Fruit fly (Drosophila melanogaster) whole organism, embryonic: Measurements from ENCODE around the gene Nup93-1.

Experiments used
- Bdp1 ChIP-seq: fragments of 200-800 bp; sonication (Bioruptor generic); optimal IDR thresholded peaks from 3 replicates; lab custom pipeline; 2016; ENCODE audit warnings: missing biosample characterization, missing genetic modification characterization
- Bgb ChIP-seq: fragments of 200-800 bp; sonication (Bioruptor generic); IDR thresholded peaks from 2 replicates; pipeline ENCODE4 v1.3.6; 2022; ENCODE audit warnings: missing biosample characterization, missing genetic modification characterization; ENCODE audit not compliant: partially characterized antibody
- CG10431 ChIP-seq: fragments of 200-800 bp; sonication (Bioruptor generic); optimal IDR thresholded peaks from 3 replicates; lab custom pipeline; 2018; ENCODE audit warnings: missing biosample characterization, mild to moderate bottlenecking, missing genetic modification characterization
- CG11247 ChIP-seq: fragments of 200-800 bp; sonication (Bioruptor generic); IDR thresholded peaks from 2 replicates; pipeline ENCODE4 v1.3.6; 2022; ENCODE audit warnings: missing biosample characterization, missing genetic modification characterization
- CG12071 ChIP-seq: fragments of 200-800 bp; sonication (Bioruptor generic); optimal IDR thresholded peaks from 3 replicates; lab custom pipeline; 2018; ENCODE audit warnings: missing biosample characterization, mild to moderate bottlenecking, missing genetic modification characterization
- CG12769 ChIP-seq: fragments of 200-800 bp; sonication (Bioruptor generic); optimal IDR thresholded peaks from 2 replicates; lab custom pipeline; 2019; ENCODE audit warnings: missing biosample characterization, mild to moderate bottlenecking, missing genetic modification characterization, moderate library complexity
- CG12942 ChIP-seq: fragments of 200-800 bp; sonication (Bioruptor generic); optimal IDR thresholded peaks from 3 replicates; lab custom pipeline; 2016; ENCODE audit warnings: missing biosample characterization, missing genetic modification characterization
- CG13296 ChIP-seq: fragments of 200-800 bp; sonication (Bioruptor generic); optimal IDR thresholded peaks from 3 replicates; lab custom pipeline; 2018; ENCODE audit warnings: missing biosample characterization, mild to moderate bottlenecking, missing genetic modification characterization
- CG13775 ChIP-seq: fragments of 200-800 bp; sonication (Bioruptor generic); optimal IDR thresholded peaks from 3 replicates; lab custom pipeline; 2017; ENCODE audit warnings: missing biosample characterization, mild to moderate bottlenecking, missing genetic modification characterization
- CG1602 ChIP-seq: fragments of 200-800 bp; sonication (Bioruptor generic); optimal IDR thresholded peaks from 3 replicates; lab custom pipeline; 2016; ENCODE audit warnings: missing biosample characterization, missing genetic modification characterization
- CG17612 ChIP-seq: fragments of 200-800 bp; sonication (Bioruptor generic); IDR thresholded peaks from 2 replicates; pipeline ENCODE4 v1.3.6; 2022; ENCODE audit warnings: missing biosample characterization, missing genetic modification characterization
- CG2889 ChIP-seq: fragments of 200-800 bp; sonication (Bioruptor generic); IDR thresholded peaks from 3 replicates; pipeline ENCODE4 v1.3.6; 2022; ENCODE audit warnings: missing biosample characterization, missing genetic modification characterization
- CG31365 ChIP-seq: fragments of 200-800 bp; sonication (Bioruptor generic); optimal IDR thresholded peaks from 2 replicates; lab custom pipeline; 2018; ENCODE audit warnings: missing biosample characterization, mild to moderate bottlenecking, missing genetic modification characterization
- CG33557 ChIP-seq: fragments of 200-800 bp; sonication (Bioruptor generic); optimal IDR thresholded peaks from 2 replicates; lab custom pipeline; 2019; ENCODE audit warnings: missing biosample characterization, mild to moderate bottlenecking, missing genetic modification characterization, moderate library complexity
- CG6175 ChIP-seq: fragments of 200-800 bp; sonication (Bioruptor generic); IDR thresholded peaks from 3 replicates; pipeline ENCODE4 v1.3.6; 2022; ENCODE audit warnings: missing biosample characterization, missing genetic modification characterization
- CG6689 ChIP-seq: fragments of 200-800 bp; sonication (Bioruptor generic); IDR thresholded peaks from 2 replicates; pipeline ENCODE4 v1.3.6; 2022; ENCODE audit warnings: missing biosample characterization, missing genetic modification characterization
- Chrac-16 ChIP-seq: fragments of 200-800 bp; sonication (Bioruptor generic); optimal IDR thresholded peaks from 3 replicates; lab custom pipeline; 2016; ENCODE audit warnings: missing biosample characterization, missing genetic modification characterization
- Hand ChIP-seq: fragments of 200-800 bp; sonication (Bioruptor generic); optimal IDR thresholded peaks from 2 replicates; lab custom pipeline; 2017; ENCODE audit warnings: mild to moderate bottlenecking, missing biosample characterization, missing genetic modification reagents, missing genetic modification characterization
- HmgD ChIP-seq: fragments of 200-800 bp; sonication (Bioruptor generic); optimal IDR thresholded peaks from 3 replicates; lab custom pipeline; 2016; ENCODE audit warnings: missing biosample characterization, missing genetic modification characterization
- MESR4 ChIP-seq: fragments of 200-800 bp; sonication (Bioruptor generic); optimal IDR thresholded peaks from 2 replicates; lab custom pipeline; 2018; ENCODE audit warnings: missing biosample characterization, mild to moderate bottlenecking, missing genetic modification characterization, moderate library complexity
- NC2β ChIP-seq: fragments of 200-800 bp; sonication (Bioruptor generic); optimal IDR thresholded peaks from 2 replicates; lab custom pipeline; 2016; ENCODE audit warnings: missing biosample characterization, missing genetic modification characterization
- Nf-YB ChIP-seq: fragments of 200-800 bp; sonication (Bioruptor generic); optimal IDR thresholded peaks from 3 replicates; lab custom pipeline; 2019; ENCODE audit warnings: missing biosample characterization, mild to moderate bottlenecking, missing genetic modification characterization, moderate library complexity
- Ravus ChIP-seq: fragments of 200-800 bp; sonication (Bioruptor generic); IDR thresholded peaks from 2 replicates; pipeline ENCODE4 v1.3.6; 2022; ENCODE audit warnings: missing biosample characterization, missing genetic modification characterization
- Rx ChIP-seq: fragments of 200-800 bp; sonication (Bioruptor generic); IDR thresholded peaks from 2 replicates; pipeline ENCODE4 v1.3.6; 2022; ENCODE audit warnings: missing biosample characterization, missing genetic modification characterization
- Ssrp ChIP-seq: fragments of 200-800 bp; sonication (Bioruptor generic); optimal IDR thresholded peaks from 2 replicates; lab custom pipeline; 2018; ENCODE audit warnings: missing biosample characterization, mild to moderate bottlenecking, missing genetic modification characterization, moderate library complexity
- Stat92E ChIP-seq, 3 experiments: fragments of >200 bp in 2 of 3; fragments of 200-800 bp in 1 of 3; sonication (Bioruptor generic) in 1 of 3; optimal IDR thresholded peaks; 2 replicates each; lab custom pipeline; 2017 to 2019; ENCODE audit warnings: missing biosample characterization in 3 of 3, missing genetic modification characterization in 3 of 3, mild to moderate bottlenecking in 1 of 3, moderate library complexity in 1 of 3
- ato ChIP-seq: fragments of 200-800 bp; sonication (Bioruptor generic); IDR thresholded peaks from 2 replicates; pipeline ENCODE4 v1.3.6; 2022; ENCODE audit warnings: missing biosample characterization, missing genetic modification characterization; ENCODE audit not compliant: partially characterized antibody
- da ChIP-seq: fragments of 200-800 bp; sonication (Bioruptor generic); optimal IDR thresholded peaks from 2 replicates; lab custom pipeline; 2016; ENCODE audit warnings: missing biosample characterization, missing genetic modification characterization
- dysf ChIP-seq: fragments of 200-800 bp; sonication (Bioruptor generic); IDR thresholded peaks from 3 replicates; pipeline ENCODE4 v1.3.6; 2022; ENCODE audit warnings: missing biosample characterization, missing genetic modification characterization
- fd3F ChIP-seq: fragments of 200-800 bp; sonication (Bioruptor generic); optimal IDR thresholded peaks from 2 replicates; lab custom pipeline; 2018; ENCODE audit warnings: missing biosample characterization, mild to moderate bottlenecking, missing genetic modification characterization, moderate library complexity
- gce ChIP-seq: fragments of 200-800 bp; sonication (Bioruptor generic); IDR thresholded peaks from 3 replicates; pipeline ENCODE4 v1.3.6; 2022; ENCODE audit warnings: missing biosample characterization, missing genetic modification characterization
- gfzf ChIP-seq: fragments of 200-800 bp; sonication (Bioruptor generic); optimal IDR thresholded peaks from 2 replicates; lab custom pipeline; 2016; ENCODE audit warnings: missing biosample characterization, mild to moderate bottlenecking, missing genetic modification characterization, moderate library complexity
- gt ChIP-seq: fragments of 200-800 bp; sonication (Bioruptor generic); IDR thresholded peaks from 2 replicates; pipeline ENCODE4 v1.3.6; 2022; ENCODE audit warnings: missing biosample characterization, missing genetic modification characterization
- h ChIP-seq: fragments of >200 bp; optimal IDR thresholded peaks from 2 replicates; lab custom pipeline; 2017
- hbn ChIP-seq: fragments of 200-800 bp; sonication (Bioruptor generic); IDR thresholded peaks from 2 replicates; pipeline ENCODE4 v1.3.6; 2022; ENCODE audit warnings: missing biosample characterization, missing genetic modification characterization; ENCODE audit not compliant: partially characterized antibody
- jing ChIP-seq: fragments of 200-800 bp; sonication (Bioruptor generic); optimal IDR thresholded peaks from 2 replicates; lab custom pipeline; 2018; ENCODE audit warnings: missing biosample characterization, mild to moderate bottlenecking, missing genetic modification characterization
- knrl ChIP-seq: fragments of 200-800 bp; sonication (Bioruptor generic); IDR thresholded peaks from 3 replicates; pipeline ENCODE4 v1.3.6; 2022; ENCODE audit warnings: missing biosample characterization, missing genetic modification characterization; ENCODE audit not compliant: partially characterized antibody
- lilli ChIP-seq: fragments of 200-800 bp; sonication (Bioruptor generic); optimal IDR thresholded peaks from 3 replicates; lab custom pipeline; 2016; ENCODE audit warnings: missing biosample characterization, missing genetic modification characterization
- lmd ChIP-seq: fragments of 200-800 bp; sonication (Bioruptor generic); IDR thresholded peaks from 2 replicates; pipeline ENCODE4 v1.3.6; 2022; ENCODE audit warnings: missing biosample characterization, missing genetic modification characterization
- odd ChIP-seq: fragments of 200-800 bp; sonication (Bioruptor generic); optimal IDR thresholded peaks from 2 replicates; lab custom pipeline; 2017; ENCODE audit warnings: missing biosample characterization, mild to moderate bottlenecking, missing genetic modification characterization
- onecut ChIP-seq: fragments of 200-800 bp; sonication (Bioruptor generic); IDR thresholded peaks from 2 replicates; pipeline ENCODE4 v1.3.6; 2022; ENCODE audit warnings: missing biosample characterization, missing genetic modification characterization
- otp ChIP-seq: fragments of 200-800 bp; sonication (Bioruptor generic); IDR thresholded peaks from 3 replicates; pipeline ENCODE4, ENCODE4 v1.3.6; 2022; ENCODE audit warnings: missing biosample characterization, missing genetic modification characterization
- pfk ChIP-seq: fragments of 200-800 bp; sonication (Bioruptor generic); optimal IDR thresholded peaks from 2 replicates; lab custom pipeline; 2018; ENCODE audit warnings: missing biosample characterization, mild to moderate bottlenecking, missing genetic modification characterization, moderate library complexity
- scrt ChIP-seq: fragments of 200-800 bp; sonication (Bioruptor generic); optimal IDR thresholded peaks from 2 replicates; lab custom pipeline; 2018; ENCODE audit warnings: missing biosample characterization, mild to moderate bottlenecking, missing genetic modification characterization, moderate library complexity
- sisA ChIP-seq: fragments of 200-800 bp; sonication (Bioruptor generic); IDR thresholded peaks from 2 replicates; pipeline ENCODE4 v1.3.6; 2022; ENCODE audit warnings: missing biosample characterization, missing genetic modification characterization
- sr ChIP-seq: fragments of 200-800 bp; sonication (Bioruptor generic); IDR thresholded peaks from 3 replicates; pipeline ENCODE4 v1.3.6; 2022; ENCODE audit warnings: missing biosample characterization, missing genetic modification characterization
- tll ChIP-seq, 2 experiments: fragments of 200-800 bp in 1 of 2; fragments of >200 bp in 1 of 2; sonication (Bioruptor generic) in 1 of 2; optimal IDR thresholded peaks; 2 replicates each; lab custom pipeline; 2017 to 2019; ENCODE audit warnings: missing biosample characterization in 2 of 2, missing genetic modification characterization in 2 of 2, mild to moderate bottlenecking in 1 of 2, moderate library complexity in 1 of 2
- vfl ChIP-seq: fragments of 200-800 bp; sonication (Bioruptor generic); optimal IDR thresholded peaks from 2 replicates; lab custom pipeline; 2016; ENCODE audit warnings: missing biosample characterization, missing genetic modification characterization
- vnd ChIP-seq: fragments of 200-800 bp; sonication (Bioruptor generic); IDR thresholded peaks from 3 replicates; pipeline ENCODE4 v1.3.6; 2022; ENCODE audit warnings: missing biosample characterization, missing genetic modification characterization; ENCODE audit not compliant: partially characterized antibody

The Nup93-1 gene

DNA sequence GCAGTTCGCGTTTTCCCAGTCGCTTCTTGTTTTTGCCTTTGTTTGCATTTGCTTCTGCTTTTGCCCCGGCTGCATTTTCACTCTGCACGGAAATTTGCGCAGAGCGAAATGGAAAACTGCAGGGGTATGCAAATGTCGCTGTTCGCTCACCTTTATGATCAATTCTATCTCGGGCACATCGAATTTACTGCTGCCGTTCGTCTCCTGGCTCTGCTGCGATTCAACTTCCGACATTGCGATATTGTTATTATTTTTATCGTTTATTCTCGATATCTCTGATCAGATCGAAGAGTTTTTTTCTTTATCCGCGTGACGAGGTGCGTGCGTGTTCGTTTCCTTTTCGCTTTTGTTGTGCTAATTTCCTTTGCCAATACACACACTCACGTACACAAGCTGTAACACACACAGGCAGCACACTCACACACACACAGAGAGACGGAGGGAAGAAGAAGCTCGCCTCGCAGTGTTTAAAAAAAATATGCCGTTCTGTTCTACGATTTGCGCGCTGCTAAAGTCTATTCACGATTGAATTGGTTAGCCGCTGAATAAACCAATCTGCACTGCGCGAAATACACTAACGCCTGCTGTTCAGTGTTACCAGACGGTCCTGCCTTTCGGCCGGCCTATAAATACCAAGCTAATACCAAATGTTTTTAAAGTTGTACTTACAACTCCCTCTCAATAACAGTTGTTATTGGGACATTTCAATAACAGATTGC is 692 bp upstream of the Nup93-1 start, which contains the start of gene Clic (continued):
- TF ChIP-seq CG6175: no peak
- no peak for TF ChIP-seq gce (GFP tag; lab: Robert Waterston, UW)
- TF ChIP-seq jing: no peak
- no peak for TF ChIP-seq CG10431
- TF ChIP-seq CG1602 (GFP tag; lab: Kevin White, UChicago): no peak
- TF ChIP-seq scrt (GFP tag; lab: Kevin White, UChicago): no peak
- no peak for TF ChIP-seq CG6689 (GFP tag; lab: Robert Waterston, UW)
- TF ChIP-seq knrl: no peak
- TF ChIP-seq MESR4 (GFP tag; lab: Kevin White, UChicago): peak; percentile 57
- peak; percentile 9; the same call in 1 of the 2 replicates for TF ChIP-seq CG11247 (GFP tag; lab: Robert Waterston, UW)
- TF ChIP-seq CG12942 (GFP tag; lab: Kevin White, UChicago): no peak
- no peak for TF ChIP-seq tll (GFP tag; optimal IDR thresholded peaks at IDR 0.05; lab: Kevin White, UChicago)
- TF ChIP-seq vnd (GFP tag; lab: Robert Waterston, UW): no peak
- peak; percentile 12; the same call in 1 of the 2 replicates for TF ChIP-seq onecut (GFP tag; lab: Robert Waterston, UW)
- no peak for TF ChIP-seq CG13775 (GFP tag; lab: Kevin White, UChicago)
- TF ChIP-seq fd3F: no peak
- no peak for TF ChIP-seq lmd
- no peak for TF ChIP-seq CG33557 (GFP tag; lab: Kevin White, UChicago)
- TF ChIP-seq Ssrp: no peak
- no peak for TF ChIP-seq Nf-YB (GFP tag; lab: Kevin White, UChicago)
- TF ChIP-seq dysf (GFP tag; lab: Robert Waterston, UW): 0 out of 3 replicates have a peak, but pooled peaks have one; percentile 2
- peak; percentile 88 for TF ChIP-seq gfzf (GFP tag; lab: Kevin White, UChicago)
- peak; percentile 40 for TF ChIP-seq CG13296 (GFP tag; lab: Kevin White, UChicago)
- TF ChIP-seq Chrac-16: no peak
- no peak for TF ChIP-seq otp (GFP tag; lab: Robert Waterston, UW)
- TF ChIP-seq CG12769: no peak
- peak; percentile 13 for TF ChIP-seq vfl (GFP tag; lab: Kevin White, UChicago)
- TF ChIP-seq hbn (GFP tag; lab: Robert Waterston, UW): no peak
- TF ChIP-seq Rx (GFP tag; lab: Robert Waterston, UW): no peak
- TF ChIP-seq Stat92E (GFP tag; optimal IDR thresholded peaks at IDR 0.05; lab: Kevin White, UChicago): no peak
- peak; percentile 67; the same call in 1 of the 2 replicates for TF ChIP-seq Bgb (GFP tag; lab: Robert Waterston, UW)
- TF ChIP-seq Ravus (GFP tag; lab: Robert Waterston, UW): no peak
- peak; percentile 15 for TF ChIP-seq CG31365 (tag; lab: Kevin White, UChicago)
- TF ChIP-seq NC2β (GFP tag; lab: Kevin White, UChicago): peak; percentile 35
- peak; percentile 37 for TF ChIP-seq HmgD (GFP tag; lab: Kevin White, UChicago)
- TF ChIP-seq CG12071 (GFP tag; lab: Kevin White, UChicago): peak; percentile 30
- peak; percentile 8 for TF ChIP-seq Hand (GFP tag; lab: Kevin White, UChicago)
- TF ChIP-seq sr: 0 out of 3 replicates have a peak, but pooled peaks have one; percentile 4
- TF ChIP-seq h: no peak
- no peak for TF ChIP-seq gt (GFP tag; lab: Robert Waterston, UW)
- TF ChIP-seq CG2889 (GFP tag; lab: Robert Waterston, UW): no peak
- no peak for TF ChIP-seq da
- no peak for TF ChIP-seq odd
- no peak for TF ChIP-seq sisA (GFP tag; lab: Robert Waterston, UW)
- TF ChIP-seq CG17612 (GFP tag; lab: Robert Waterston, UW): no peak
- TF ChIP-seq ato (GFP tag; lab: Robert Waterston, UW): peak; percentile 35; the same call in 1 of the 2 replicates
- no peak for TF ChIP-seq Bdp1 (GFP tag; lab: Kevin White, UChicago)
- TF ChIP-seq lilli (GFP tag; lab: Kevin White, UChicago): peak; percentile 7
- peak; percentile 18 for TF ChIP-seq pfk (GFP tag; lab: Kevin White, UChicago)
